Fruit fly (Drosophila melanogaster) whole organism, pupa: ENCODE data around the gene Ns1.

ENCODE experiments used
- CG12605 ChIP-seq: fragments of 200-800 bp; sonication (Bioruptor generic); IDR thresholded peaks from 2 replicates; pipeline ENCODE4 v1.3.6; 2022; ENCODE audit warnings: missing biosample characterization, missing genetic modification characterization
- CG14655 ChIP-seq: fragments of 200-800 bp; sonication (Bioruptor generic); optimal IDR thresholded peaks from 3 replicates; lab custom pipeline; 2017; ENCODE audit warnings: mild to moderate bottlenecking, missing biosample characterization, missing genetic modification reagents, missing genetic modification characterization
- CG15710 ChIP-seq: fragments of 200-800 bp; sonication (Bioruptor generic); optimal IDR thresholded peaks from 2 replicates; lab custom pipeline; 2018; ENCODE audit warnings: missing biosample characterization, mild to moderate bottlenecking, missing genetic modification characterization, moderate library complexity
- CG17806 ChIP-seq: fragments of 200-800 bp; sonication (Bioruptor generic); optimal IDR thresholded peaks from 2 replicates; lab custom pipeline; 2018; ENCODE audit warnings: missing biosample characterization, mild to moderate bottlenecking, missing genetic modification characterization, moderate library complexity
- CG8159 ChIP-seq: fragments of 200-800 bp; sonication (Bioruptor generic); optimal IDR thresholded peaks from 3 replicates; lab custom pipeline; 2018; ENCODE audit warnings: missing biosample characterization, mild to moderate bottlenecking, missing genetic modification characterization, moderate library complexity
- CG8301 ChIP-seq: fragments of 200-800 bp; sonication (Bioruptor generic); optimal IDR thresholded peaks from 2 replicates; lab custom pipeline; 2018; ENCODE audit warnings: missing biosample characterization, mild to moderate bottlenecking, missing genetic modification characterization
- CG9948 ChIP-seq: fragments of 200-800 bp; sonication (Bioruptor generic); optimal IDR thresholded peaks from 2 replicates; lab custom pipeline; 2018; ENCODE audit warnings: missing biosample characterization, mild to moderate bottlenecking, missing genetic modification characterization, moderate library complexity
- D1 ChIP-seq: fragments of 200-800 bp; sonication (Bioruptor generic); optimal IDR thresholded peaks from 2 replicates; lab custom pipeline; 2018; ENCODE audit warnings: missing biosample characterization, mild to moderate bottlenecking, missing genetic modification characterization, moderate library complexity
- Pif1A ChIP-seq: fragments of 200-800 bp; sonication (Bioruptor generic); optimal IDR thresholded peaks from 3 replicates; lab custom pipeline; 2016; ENCODE audit warnings: missing biosample characterization, missing genetic modification characterization
- Pif1B ChIP-seq: fragments of 200-800 bp; sonication (Bioruptor generic); optimal IDR thresholded peaks from 3 replicates; lab custom pipeline; 2016; ENCODE audit warnings: missing biosample characterization, missing genetic modification characterization
- Snoo ChIP-seq: fragments of 200-800 bp; sonication (Bioruptor generic); optimal IDR thresholded peaks from 3 replicates; lab custom pipeline; 2017; ENCODE audit warnings: missing biosample characterization, mild to moderate bottlenecking, missing genetic modification characterization, inconsistent platforms
- fd96Ca ChIP-seq: fragments of 200-800 bp; sonication (Bioruptor generic); IDR thresholded peaks from 3 replicates; pipeline ENCODE4 v1.3.6; 2022; ENCODE audit warnings: missing biosample characterization, missing genetic modification characterization
- gl ChIP-seq: fragments of 200-800 bp; sonication (Bioruptor generic); optimal IDR thresholded peaks from 2 replicates; lab custom pipeline; 2018; ENCODE audit warnings: missing biosample characterization, mild to moderate bottlenecking, missing genetic modification characterization
- rn ChIP-seq: fragments of 200-800 bp; sonication (Bioruptor generic); IDR thresholded peaks from 2 replicates; pipeline ENCODE4 v1.3.6; 2022; ENCODE audit warnings: missing biosample characterization, missing genetic modification characterization

dm6 chr3R:17052465-17053149 lies 19.9 kb downstream of the Ns1 start:
- TF ChIP-seq Pif1A (GFP tag; lab: Kevin White, UChicago), result peak; percentile 81
- peak; percentile 17 for TF ChIP-seq D1 (tag; lab: Kevin White, UChicago)
- peak; percentile 86 for TF ChIP-seq CG17806 (tag; lab: Kevin White, UChicago)
- peak; percentile 69 for TF ChIP-seq CG8301 (tag; lab: Kevin White, UChicago)
- peak; percentile 86 for TF ChIP-seq CG9948 (tag; lab: Kevin White, UChicago)
- TF ChIP-seq CG14655, result peak; percentile 85
- peak; percentile 88 for TF ChIP-seq CG15710 (tag; lab: Kevin White, UChicago)
- peak; percentile 39; the same call in 1 of the 2 replicates for TF ChIP-seq CG12605
- peak; percentile 91 for TF ChIP-seq CG8159 (tag; lab: Kevin White, UChicago)
- TF ChIP-seq gl (tag; lab: Kevin White, UChicago), result peak; percentile 58
- TF ChIP-seq Pif1B, result peak; percentile 80
- no peak for TF ChIP-seq rn (GFP tag; lab: Robert Waterston, UW)
- no peak for TF ChIP-seq fd96Ca (GFP tag; lab: Robert Waterston, UW)
- peak; percentile 71 for TF ChIP-seq Snoo (tag; lab: Kevin White, UChicago)
